Fruit fly (Drosophila melanogaster) whole organism, embryonic: ENCODE data around the gene Jon25Bi.

ENCODE experiments used
- Adf1 ChIP-seq: fragments of 200-800 bp; sonication (Bioruptor generic); IDR thresholded peaks from 2 replicates; pipeline ENCODE4 v1.3.6; 2022; ENCODE audit warnings: missing biosample characterization, missing genetic modification characterization
- Bteb2 ChIP-seq: fragments of 200-800 bp; sonication (Bioruptor generic); optimal IDR thresholded peaks from 2 replicates; lab custom pipeline; 2016; ENCODE audit warnings: missing biosample characterization, missing genetic modification characterization
- CG11398 ChIP-seq: fragments of 200-800 bp; sonication (Bioruptor generic); optimal IDR thresholded peaks from 2 replicates; lab custom pipeline; 2016; ENCODE audit warnings: missing biosample characterization, missing genetic modification characterization
- CG11723 ChIP-seq: fragments of 200-800 bp; sonication (Bioruptor generic); optimal IDR thresholded peaks from 2 replicates; lab custom pipeline; 2017; ENCODE audit warnings: missing biosample characterization, mild to moderate bottlenecking, missing genetic modification characterization
- CG12219 ChIP-seq: fragments of 200-800 bp; sonication (Bioruptor generic); optimal IDR thresholded peaks from 3 replicates; lab custom pipeline; 2018; ENCODE audit warnings: missing biosample characterization, mild to moderate bottlenecking, missing genetic modification characterization
- CG13624 ChIP-seq: fragments of 200-800 bp; sonication (Bioruptor generic); optimal IDR thresholded peaks from 2 replicates; lab custom pipeline; 2016; ENCODE audit warnings: missing biosample characterization, missing genetic modification characterization
- CG14014 ChIP-seq: fragments of 200-800 bp; sonication (Bioruptor generic); IDR thresholded peaks from 2 replicates; pipeline ENCODE4 v1.3.6; 2022; ENCODE audit warnings: missing biosample characterization, missing genetic modification characterization
- CG14667 ChIP-seq: fragments of 200-800 bp; sonication (Bioruptor generic); IDR thresholded peaks from 2 replicates; pipeline ENCODE4 v1.3.6; 2022; ENCODE audit warnings: missing biosample characterization, missing genetic modification characterization
- CG15601 ChIP-seq: fragments of 200-800 bp; sonication (Bioruptor generic); optimal IDR thresholded peaks from 3 replicates; lab custom pipeline; 2019; ENCODE audit warnings: missing biosample characterization, mild to moderate bottlenecking, missing genetic modification characterization, moderate library complexity
- CG17568 ChIP-seq: fragments of 200-800 bp; sonication (Bioruptor generic); optimal IDR thresholded peaks from 2 replicates; lab custom pipeline; 2018; ENCODE audit warnings: missing biosample characterization, mild to moderate bottlenecking, missing genetic modification characterization, moderate library complexity
- CG17912 ChIP-seq: fragments of 200-800 bp; sonication (Bioruptor generic); optimal IDR thresholded peaks from 2 replicates; lab custom pipeline; 2018; ENCODE audit warnings: missing biosample characterization, mild to moderate bottlenecking, missing genetic modification characterization
- CG18262 ChIP-seq: fragments of 200-800 bp; optimal IDR thresholded peaks from 3 replicates; lab custom pipeline; 2019; ENCODE audit warnings: missing biosample characterization, mild to moderate bottlenecking, missing genetic modification characterization, moderate library complexity
- CG2199 ChIP-seq: fragments of 200-800 bp; sonication (Bioruptor generic); IDR thresholded peaks from 3 replicates; pipeline ENCODE4 v1.3.6; 2022; ENCODE audit warnings: missing biosample characterization, missing genetic modification characterization
- CG2875 ChIP-seq: fragments of 200-800 bp; sonication (Bioruptor generic); optimal IDR thresholded peaks from 2 replicates; lab custom pipeline; 2017; ENCODE audit warnings: missing biosample characterization, mild to moderate bottlenecking, missing genetic modification characterization, missing genetic modification reagents
- CG31388 ChIP-seq: fragments of 200-800 bp; sonication (Bioruptor generic); optimal IDR thresholded peaks from 2 replicates; lab custom pipeline; 2016; ENCODE audit warnings: missing biosample characterization, missing genetic modification characterization
- CG4404 ChIP-seq: fragments of 200-800 bp; sonication (Bioruptor generic); IDR thresholded peaks from 2 replicates; pipeline ENCODE4 v1.3.6; 2022; ENCODE audit warnings: missing biosample characterization, missing genetic modification characterization
- CG4424 ChIP-seq: fragments of 200-800 bp; sonication (Bioruptor generic); optimal IDR thresholded peaks from 3 replicates; lab custom pipeline; 2016; ENCODE audit warnings: missing biosample characterization, missing genetic modification characterization
- CG4617 ChIP-seq: fragments of 200-800 bp; sonication (Bioruptor generic); optimal IDR thresholded peaks from 3 replicates; lab custom pipeline; 2016; ENCODE audit warnings: missing biosample characterization, missing genetic modification characterization, borderline replicate concordance
- CG6689 ChIP-seq: fragments of 200-800 bp; sonication (Bioruptor generic); IDR thresholded peaks from 2 replicates; pipeline ENCODE4 v1.3.6; 2022; ENCODE audit warnings: missing biosample characterization, missing genetic modification characterization
- CG7987 ChIP-seq: fragments of 200-800 bp; sonication (Bioruptor generic); optimal IDR thresholded peaks from 2 replicates; lab custom pipeline; 2018; ENCODE audit warnings: missing biosample characterization, mild to moderate bottlenecking, missing genetic modification characterization, moderate library complexity
- CG8089 ChIP-seq: fragments of 200-800 bp; sonication (Bioruptor generic); optimal IDR thresholded peaks from 3 replicates; lab custom pipeline; 2016; ENCODE audit warnings: missing biosample characterization, missing genetic modification characterization
- CG8290 ChIP-seq, 3 experiments: fragments of 200-800 bp; sonication (Bioruptor generic); optimal IDR thresholded peaks; 2 replicates each; lab custom pipeline; 2016 to 2019; ENCODE audit warnings: missing biosample characterization in 3 of 3, missing genetic modification characterization in 3 of 3, mild to moderate bottlenecking in 2 of 3, moderate library complexity in 1 of 3
- CG8359 ChIP-seq: fragments of 200-800 bp; sonication (Bioruptor generic); optimal IDR thresholded peaks from 2 replicates; lab custom pipeline; 2017; ENCODE audit warnings: missing biosample characterization, mild to moderate bottlenecking, missing genetic modification characterization, borderline replicate concordance
- Chrac-16 ChIP-seq: fragments of 200-800 bp; sonication (Bioruptor generic); optimal IDR thresholded peaks from 3 replicates; lab custom pipeline; 2016; ENCODE audit warnings: missing biosample characterization, missing genetic modification characterization
- E2f2 ChIP-seq: fragments of 200-800 bp; sonication (Bioruptor generic); IDR thresholded peaks from 2 replicates; pipeline ENCODE4 v1.3.6; 2022; ENCODE audit warnings: missing biosample characterization, missing genetic modification characterization
- HLH3B ChIP-seq: fragments of 200-800 bp; sonication (Bioruptor generic); IDR thresholded peaks from 2 replicates; pipeline ENCODE4 v1.3.6; 2022; ENCODE audit warnings: missing biosample characterization, missing genetic modification characterization
- Max ChIP-seq: fragments of 200-800 bp; sonication (Bioruptor generic); optimal IDR thresholded peaks from 2 replicates; lab custom pipeline; 2016; ENCODE audit warnings: missing biosample characterization, mild to moderate bottlenecking, missing genetic modification characterization
- NC2β ChIP-seq: fragments of 200-800 bp; sonication (Bioruptor generic); optimal IDR thresholded peaks from 2 replicates; lab custom pipeline; 2016; ENCODE audit warnings: missing biosample characterization, missing genetic modification characterization
- Opbp ChIP-seq: fragments of 200-800 bp; sonication (Bioruptor generic); IDR thresholded peaks from 3 replicates; pipeline ENCODE4 v1.3.6; 2022; ENCODE audit warnings: missing biosample characterization, missing genetic modification characterization; ENCODE audit not compliant: partially characterized antibody
- Ptx1 ChIP-seq: fragments of 200-800 bp; sonication (Bioruptor generic); IDR thresholded peaks from 2 replicates; pipeline ENCODE4 v1.3.6; 2022; ENCODE audit warnings: missing biosample characterization, missing genetic modification characterization
- Sox102F ChIP-seq: fragments of 200-800 bp; sonication (Bioruptor generic); optimal IDR thresholded peaks from 2 replicates; lab custom pipeline; 2018; ENCODE audit warnings: missing biosample characterization, mild to moderate bottlenecking, missing genetic modification characterization, moderate library complexity
- Sry-β ChIP-seq: fragments of 200-800 bp; sonication (Bioruptor generic); optimal IDR thresholded peaks from 2 replicates; lab custom pipeline; 2018; ENCODE audit warnings: missing biosample characterization, mild to moderate bottlenecking, missing genetic modification characterization, moderate library complexity
- Tbp ChIP-seq: fragments of >200 bp; optimal IDR thresholded peaks from 2 replicates; lab custom pipeline; 2018; ENCODE audit warnings: missing biosample characterization, missing genetic modification characterization
- Xrp1 ChIP-seq: fragments of 200-800 bp; sonication (Bioruptor generic); IDR thresholded peaks from 2 replicates; pipeline ENCODE4 v1.3.6; 2022; ENCODE audit warnings: missing biosample characterization, missing genetic modification characterization
- ase ChIP-seq: fragments of 200-800 bp; sonication (Bioruptor generic); IDR thresholded peaks from 3 replicates; pipeline ENCODE4 v1.3.6; 2022; ENCODE audit warnings: missing biosample characterization, missing genetic modification characterization
- bcd ChIP-seq: fragments of 200-800 bp; sonication (Bioruptor generic); optimal IDR thresholded peaks from 2 replicates; lab custom pipeline; 2017; ENCODE audit warnings: missing biosample characterization, mild to moderate bottlenecking, missing genetic modification characterization
- caup ChIP-seq: fragments of 200-800 bp; sonication (Bioruptor generic); optimal IDR thresholded peaks from 3 replicates; lab custom pipeline; 2017; ENCODE audit warnings: missing biosample characterization, mild to moderate bottlenecking, missing genetic modification characterization, moderate library complexity; ENCODE audit not compliant: severe bottlenecking
- crol ChIP-seq: fragments of 200-800 bp; sonication (Bioruptor generic); IDR thresholded peaks from 2 replicates; pipeline ENCODE4 v1.3.6; 2022; ENCODE audit warnings: missing biosample characterization, missing genetic modification characterization
- cwo ChIP-seq: fragments of 200-800 bp; sonication (Bioruptor generic); optimal IDR thresholded peaks from 3 replicates; lab custom pipeline; 2017; ENCODE audit warnings: missing biosample characterization, missing genetic modification characterization, mild to moderate bottlenecking, moderate library complexity, missing genetic modification reagents
- dan ChIP-seq: fragments of 200-800 bp; sonication (Bioruptor generic); IDR thresholded peaks from 2 replicates; pipeline ENCODE4 v1.3.6; 2022; ENCODE audit warnings: missing biosample characterization, missing genetic modification characterization
- dmrt11E ChIP-seq: fragments of 200-800 bp; sonication (Bioruptor generic); optimal IDR thresholded peaks from 3 replicates; lab custom pipeline; 2018; ENCODE audit warnings: missing biosample characterization, mild to moderate bottlenecking, missing genetic modification characterization, moderate library complexity
- gt ChIP-seq: fragments of 200-800 bp; sonication (Bioruptor generic); IDR thresholded peaks from 2 replicates; pipeline ENCODE4 v1.3.6; 2022; ENCODE audit warnings: missing biosample characterization, missing genetic modification characterization
- her ChIP-seq: fragments of 200-800 bp; sonication (Bioruptor generic); optimal IDR thresholded peaks from 2 replicates; lab custom pipeline; 2016; ENCODE audit warnings: missing biosample characterization, missing genetic modification characterization
- p53 ChIP-seq: fragments of 200-800 bp; sonication (Bioruptor generic); optimal IDR thresholded peaks from 2 replicates; lab custom pipeline; 2016; ENCODE audit warnings: missing biosample characterization, missing genetic modification characterization
- psq ChIP-seq: fragments of 200-800 bp; sonication (Bioruptor generic); optimal IDR thresholded peaks from 2 replicates; lab custom pipeline; 2017; ENCODE audit warnings: missing biosample characterization, missing genetic modification characterization
- pzg ChIP-seq: fragments of 200-800 bp; sonication (Bioruptor generic); optimal IDR thresholded peaks from 3 replicates; lab custom pipeline; 2018; ENCODE audit warnings: missing biosample characterization, mild to moderate bottlenecking, missing genetic modification characterization, moderate library complexity
- repo ChIP-seq: fragments of 200-800 bp; sonication (Bioruptor generic); optimal IDR thresholded peaks from 2 replicates; lab custom pipeline; 2016; ENCODE audit warnings: missing biosample characterization, missing genetic modification characterization
- tll ChIP-seq, 2 experiments: fragments of 200-800 bp in 1 of 2; fragments of >200 bp in 1 of 2; sonication (Bioruptor generic) in 1 of 2; optimal IDR thresholded peaks; 2 replicates each; lab custom pipeline; 2017 to 2019; ENCODE audit warnings: missing biosample characterization in 2 of 2, missing genetic modification characterization in 2 of 2, mild to moderate bottlenecking in 1 of 2, moderate library complexity in 1 of 2
- yki ChIP-seq: fragments of >200 bp; optimal IDR thresholded peaks from 3 replicates; lab custom pipeline; 2018
- zfh1 ChIP-seq: fragments of 200-800 bp; sonication (Bioruptor generic); IDR thresholded peaks from 3 replicates; pipeline ENCODE4 v1.3.6; 2022; ENCODE audit warnings: missing biosample characterization, missing genetic modification characterization

Gene Jon25Bi

DNA sequence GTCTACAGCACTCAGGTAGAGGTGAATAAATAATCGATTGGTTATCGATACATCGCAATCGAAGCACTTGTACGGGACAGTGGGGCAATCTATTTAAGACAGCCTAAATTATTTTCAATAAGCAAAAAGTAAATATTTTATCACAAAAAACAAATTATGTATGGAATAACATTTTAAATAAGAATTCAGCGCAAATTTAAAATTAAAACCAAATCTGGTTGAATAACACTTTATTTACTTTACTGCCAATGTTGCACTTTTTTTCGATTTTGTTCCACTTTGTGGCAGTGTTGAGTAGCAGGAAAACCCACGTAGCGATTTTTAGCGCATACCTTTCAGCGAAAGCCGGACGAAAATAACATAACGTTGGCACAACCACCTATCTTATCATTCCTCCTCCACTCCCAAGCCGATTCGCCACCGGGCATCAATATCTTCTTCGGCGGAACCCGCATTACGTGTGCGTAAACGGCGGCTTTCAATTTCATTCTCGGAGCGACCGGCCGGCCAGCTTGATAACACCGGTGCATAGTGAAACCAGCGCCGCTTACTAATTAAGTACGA lies 22.1 kb upstream of the Jon25Bi start, which contains the start of the genes Gmd and CG3792 (continued):
- peak; percentile 91 for TF ChIP-seq Chrac-16 (GFP tag; lab: Kevin White, UChicago)
- TF ChIP-seq ase (GFP tag; lab: Robert Waterston, UW) = peak; percentile 94
- TF ChIP-seq dan (GFP tag; lab: Robert Waterston, UW) = peak; percentile 85
- peak; percentile 57 for TF ChIP-seq pzg
- TF ChIP-seq Sox102F (GFP tag; lab: Kevin White, UChicago) = peak; percentile 94
- TF ChIP-seq tll (GFP tag; optimal IDR thresholded peaks at IDR 0.05; lab: Kevin White, UChicago) = peak; percentile 14 to 44
- peak; percentile 92 for TF ChIP-seq CG15601 (tag; lab: Kevin White, UChicago)
- TF ChIP-seq crol (GFP tag; lab: Robert Waterston, UW) = peak; percentile 62
- peak; percentile 91 for TF ChIP-seq CG11723 (GFP tag; lab: Kevin White, UChicago)
- peak; percentile 91 for TF ChIP-seq CG12219 (GFP tag; lab: Kevin White, UChicago)
- TF ChIP-seq bcd (GFP tag; lab: Kevin White, UChicago) = peak; percentile 94
- peak; percentile 81 for TF ChIP-seq CG8089 (GFP tag; lab: Kevin White, UChicago)
- TF ChIP-seq Tbp (GFP tag; lab: Kevin White, UChicago) = no peak
- peak; percentile 86 for TF ChIP-seq p53 (GFP tag; lab: Kevin White, UChicago)
- peak; percentile 97 for TF ChIP-seq CG6689
- TF ChIP-seq CG14667 (GFP tag; lab: Robert Waterston, UW) = peak; percentile 93
- peak; percentile 96 for TF ChIP-seq Max (GFP tag; lab: Kevin White, UChicago)
- peak; percentile 97 for TF ChIP-seq CG4424 (GFP tag; lab: Kevin White, UChicago)
- peak; percentile 90 for TF ChIP-seq her (GFP tag; lab: Kevin White, UChicago)
- TF ChIP-seq CG8359 (GFP tag; lab: Kevin White, UChicago) = peak; percentile 88
- TF ChIP-seq CG4404 = peak; percentile 96
- peak; percentile 98 for TF ChIP-seq Ptx1
- TF ChIP-seq CG2875 (GFP tag; lab: Kevin White, UChicago) = peak; percentile 88
- peak; percentile 83 for TF ChIP-seq CG7987 (GFP tag; lab: Kevin White, UChicago)
- peak; percentile 94 for TF ChIP-seq CG13624 (GFP tag; lab: Kevin White, UChicago)
- TF ChIP-seq HLH3B (GFP tag; lab: Robert Waterston, UW) = peak; percentile 95
- peak; percentile 87 for TF ChIP-seq gt (GFP tag; lab: Robert Waterston, UW)
- peak; percentile 94 for TF ChIP-seq Bteb2
- TF ChIP-seq dmrt11E (tag; lab: Kevin White, UChicago) = peak; percentile 95
- TF ChIP-seq caup = peak; percentile 90
- peak; percentile 88 for TF ChIP-seq CG31388 (GFP tag; lab: Kevin White, UChicago)
- peak; percentile 98 for TF ChIP-seq Xrp1 (GFP tag; lab: Robert Waterston, UW)
- TF ChIP-seq CG14014 (GFP tag; lab: Robert Waterston, UW) = peak; percentile 95
- TF ChIP-seq repo = peak; percentile 86
- peak; percentile 92 for TF ChIP-seq CG4617 (GFP tag; lab: Kevin White, UChicago)
- peak; percentile 97 for TF ChIP-seq CG18262 (tag; lab: Kevin White, UChicago)
- TF ChIP-seq cwo (GFP tag; lab: Kevin White, UChicago) = peak; percentile 93
- TF ChIP-seq CG8290 (GFP tag; optimal IDR thresholded peaks at IDR 0.05; lab: Kevin White, UChicago) = peak; percentile 95
- peak; percentile 82 to 84 for TF ChIP-seq CG8290 (tag; optimal IDR thresholded peaks at IDR 0.05; lab: Kevin White, UChicago)
- TF ChIP-seq Sry-β (GFP tag; lab: Kevin White, UChicago) = peak; percentile 76
- peak; percentile 96 for TF ChIP-seq zfh1
- peak; percentile 64 for TF ChIP-seq CG17912 (GFP tag; lab: Kevin White, UChicago)
- peak; percentile 53; the same call in 2 of the 3 replicates for TF ChIP-seq Opbp (GFP tag; lab: Robert Waterston, UW)
- no peak for TF ChIP-seq CG17568
- peak; percentile 81; the same call in 1 of the 3 replicates for TF ChIP-seq CG2199 (GFP tag; lab: Robert Waterston, UW)
- TF ChIP-seq CG11398 = peak; percentile 88
- peak; percentile 69 for TF ChIP-seq psq
- peak; percentile 83 for TF ChIP-seq Adf1
- peak; percentile 91 for TF ChIP-seq NC2β (GFP tag; lab: Kevin White, UChicago)
- TF ChIP-seq yki (lab: Kevin White, UChicago) = no peak
- TF ChIP-seq E2f2 (GFP tag; lab: Robert Waterston, UW) = peak; percentile 81
